ENCODE assay signal across 4 worm cellular contexts in genomic region chrX:5972212-5972611, ce11.
TF ChIP-seq lines count a peak whose summit lies in the region.

No protein-coding gene starts in this region.

TF ChIP-seq in whole organism, L2 larva, 48 proteins besides CTCF, POLR2A, EP300 and RAD21:
- peak; percentile 40 for TF ChIP-seq mab-5 (tag; optimal IDR thresholded peaks at IDR 0.05; lab: Kevin White, UChicago)
- no peak for TF ChIP-seq unc-62 (GFP tag; optimal IDR thresholded peaks at IDR 0.05; lab: Kevin White, UChicago)
- no peak for TF ChIP-seq ama-1 (optimal IDR thresholded peaks at IDR 0.05; lab: Kevin White, UChicago)
- no peak for TF ChIP-seq snpc-4 (tag; optimal IDR thresholded peaks at IDR 0.05; lab: Kevin White, UChicago)
- no peak for TF ChIP-seq mbf-1 (tag; optimal IDR thresholded peaks at IDR 0.05; lab: Kevin White, UChicago)
- no peak for TF ChIP-seq crh-2 (tag; optimal IDR thresholded peaks at IDR 0.05; lab: Kevin White, UChicago)
- TF ChIP-seq C34F6.9 (tag; optimal IDR thresholded peaks at IDR 0.05; lab: Kevin White, UChicago) = no peak

TF ChIP-seq in whole organism, L3 larva, 47 proteins besides CTCF, POLR2A, EP300 and RAD21:
- TF ChIP-seq lin-39 (tag; optimal IDR thresholded peaks at IDR 0.05; lab: Kevin White, UChicago) (peak; percentile 48), fos-1 (tag; optimal IDR thresholded peaks at IDR 0.05; lab: Kevin White, UChicago) (no peak), nhr-11 (tag; optimal IDR thresholded peaks at IDR 0.05; lab: Kevin White, UChicago) (no peak), jun-1 (tag; optimal IDR thresholded peaks at IDR 0.05; lab: Kevin White, UChicago) (no peak), nfya-1 (tag; optimal IDR thresholded peaks at IDR 0.05; lab: Kevin White, UChicago; ENCODE audit: insufficient read depth) (peak; percentile 2)
TF ChIP-seq in whole organism, L3 larva: peak in this region for 2.

TF ChIP-seq in whole organism, L4 larva, 104 proteins besides CTCF, POLR2A, EP300 and RAD21:
- TF ChIP-seq aly-2 (tag; optimal IDR thresholded peaks at IDR 0.05; lab: Kevin White, UChicago) (no peak), mxl-2 (GFP tag; conservative IDR thresholded peaks at IDR 0.05; lab: Robert Waterston, UW) (no peak), snpc-1.2 (GFP tag; IDR thresholded peaks at IDR 0.05; lab: Robert Waterston, UW) (no peak), lin-15B (tag; optimal IDR thresholded peaks at IDR 0.05; lab: Kevin White, UChicago) (no peak), ceh-20 (GFP tag; IDR thresholded peaks at IDR 0.05; lab: Robert Waterston, UW) (peak; percentile 69; the same call in 1 of the 2 replicates), aha-1 (tag; lab: Kevin White, UChicago) (peak; percentile 55)

TF ChIP-seq in whole organism, young adult, 124 proteins besides CTCF, POLR2A, EP300 and RAD21:
- TF ChIP-seq efl-1 (GFP tag; optimal IDR thresholded peaks at IDR 0.05; lab: Kevin White, UChicago) (no peak), ztf-6 (GFP tag; IDR thresholded peaks at IDR 0.05; lab: Robert Waterston, UW) (no peak), attf-5 (GFP tag; optimal IDR thresholded peaks at IDR 0.05; lab: Kevin White, UChicago) (no peak), zfh-2 (GFP tag; conservative IDR thresholded peaks at IDR 0.05; lab: Robert Waterston, UW) (peak; percentile 46; the same call in 1 of the 2 replicates), fkh-3 (tag; optimal IDR thresholded peaks at IDR 0.05; lab: Kevin White, UChicago) (no peak), unc-62 (GFP tag; optimal IDR thresholded peaks at IDR 0.05; lab: Kevin White, UChicago) (no peak)
TF ChIP-seq in whole organism, young adult: peak in this region for 1.
